Worm (Caenorhabditis elegans) whole organism, late embryonic: Measurements from ENCODE around the gene kat-1.
"Not testable (repeated sequence)": the region's sequence is repeated elsewhere in the genome, so short reads cannot be mapped to it uniquely, and the experiment has no call there.

Experiments
- K02D7.2 ChIP-seq: sonication (generic microtip); optimal IDR thresholded peaks from 2 replicates; lab custom pipeline; 2017; ENCODE audit warnings: mild to moderate bottlenecking, missing genetic modification characterization, missing compliant biosample characterization
- K09A11.1 ChIP-seq: sonication (generic microtip); optimal IDR thresholded peaks from 2 replicates; lab custom pipeline; 2017; ENCODE audit warnings: antibody characterized with exemption, mild to moderate bottlenecking, missing genetic modification characterization, missing compliant biosample characterization; ENCODE audit not compliant: insufficient read depth
- T23F11.4 ChIP-seq: fragments of 200-800 bp; sonication (Bioruptor generic); optimal IDR thresholded peaks from 2 replicates; lab custom pipeline; 2018; ENCODE audit warnings: mild to moderate bottlenecking, missing genetic modification characterization, missing compliant biosample characterization
- ceh-22 ChIP-seq: sonication (generic microtip); optimal IDR thresholded peaks from 2 replicates; lab custom pipeline; 2017; ENCODE audit warnings: missing biosample characterization, missing genetic modification characterization
- ceh-24 ChIP-seq: sonication (generic microtip); optimal IDR thresholded peaks from 2 replicates; lab custom pipeline; 2016; ENCODE audit warnings: mild to moderate bottlenecking, missing genetic modification characterization, missing compliant biosample characterization
- ceh-30 ChIP-seq: fragments of 150-350 bp; optimal IDR thresholded peaks from 2 replicates; lab custom pipeline; 2014; ENCODE audit warnings: missing biosample characterization, missing genetic modification characterization
- ceh-31 ChIP-seq: sonication (generic microtip); optimal IDR thresholded peaks from 2 replicates; lab custom pipeline; 2016; ENCODE audit warnings: missing genetic modification characterization, missing compliant biosample characterization
- ceh-34 ChIP-seq: sonication (generic microtip); optimal IDR thresholded peaks from 2 replicates; lab custom pipeline; 2016; ENCODE audit warnings: mild to moderate bottlenecking, missing genetic modification characterization, missing compliant biosample characterization
- ceh-45 ChIP-seq: fragments of 200-800 bp; sonication (Bioruptor generic); IDR thresholded peaks from 2 replicates; pipeline ENCODE4 v1.3.6; 2022; ENCODE audit warnings: missing genetic modification reagents, missing genetic modification characterization, missing compliant biosample characterization
- ceh-6 ChIP-seq: fragments of 200-800 bp; sonication (Bioruptor generic); optimal IDR thresholded peaks from 2 replicates; lab custom pipeline; 2018; ENCODE audit warnings: mild to moderate bottlenecking, missing genetic modification characterization, missing compliant biosample characterization
- dmd-4 ChIP-seq: sonication (generic microtip); optimal IDR thresholded peaks from 2 replicates; lab custom pipeline; 2016; ENCODE audit warnings: borderline replicate concordance, missing genetic modification characterization, missing compliant biosample characterization
- elt-2 ChIP-seq: sonication (generic microtip); optimal IDR thresholded peaks from 2 replicates; lab custom pipeline; 2016; ENCODE audit warnings: missing genetic modification reagents, missing genetic modification characterization, missing compliant biosample characterization
- ets-4 ChIP-seq: sonication (generic microtip); optimal IDR thresholded peaks from 2 replicates; lab custom pipeline; 2016; ENCODE audit warnings: missing genetic modification characterization, missing compliant biosample characterization
- fkh-10 ChIP-seq: fragments of 150-350 bp; optimal IDR thresholded peaks from 2 replicates; lab custom pipeline; 2014; ENCODE audit warnings: missing biosample characterization, missing genetic modification reagents, missing genetic modification characterization
- hlh-30 ChIP-seq: sonication (generic microtip); optimal IDR thresholded peaks from 2 replicates; lab custom pipeline; 2017; ENCODE audit warnings: antibody characterized with exemption, missing genetic modification characterization, missing compliant biosample characterization; ENCODE audit not compliant: insufficient read depth
- hlh-6 ChIP-seq: sonication (generic microtip); optimal IDR thresholded peaks from 2 replicates; lab custom pipeline; 2016; ENCODE audit warnings: missing genotype, missing genetic modification characterization, missing compliant biosample characterization
- hlh-8 ChIP-seq: sonication (generic microtip); optimal IDR thresholded peaks from 2 replicates; lab custom pipeline; 2016; ENCODE audit warnings: missing genotype, missing genetic modification characterization, missing compliant biosample characterization
- lim-6 ChIP-seq: sonication (generic microtip); optimal IDR thresholded peaks from 2 replicates; lab custom pipeline; 2016; ENCODE audit warnings: missing genetic modification characterization, missing compliant biosample characterization
- lin-11 ChIP-seq: fragments of 200-800 bp; sonication (Bioruptor generic); optimal IDR thresholded peaks from 2 replicates; lab custom pipeline; 2018; ENCODE audit warnings: mild to moderate bottlenecking, missing genetic modification characterization, missing compliant biosample characterization
- madf-2 ChIP-seq: sonication (generic microtip); optimal IDR thresholded peaks from 2 replicates; lab custom pipeline; 2017; ENCODE audit warnings: missing genetic modification characterization, missing compliant biosample characterization
- nhr-11 ChIP-seq: fragments of 150-350 bp; optimal IDR thresholded peaks from 2 replicates; lab custom pipeline; 2014; ENCODE audit warnings: missing biosample characterization, missing genetic modification characterization
- nhr-232 ChIP-seq: sonication (generic microtip); optimal IDR thresholded peaks from 2 replicates; lab custom pipeline; 2016; ENCODE audit warnings: missing genetic modification characterization, missing compliant biosample characterization
- npax-4 ChIP-seq: sonication (generic microtip); optimal IDR thresholded peaks from 2 replicates; lab custom pipeline; 2016; ENCODE audit warnings: missing genetic modification characterization, missing compliant biosample characterization
- pax-1 ChIP-seq: fragments of 150-350 bp; optimal IDR thresholded peaks from 2 replicates; lab custom pipeline; 2014; ENCODE audit warnings: missing biosample characterization, missing genetic modification characterization
- pha-2 ChIP-seq: sonication (generic microtip); optimal IDR thresholded peaks from 2 replicates; lab custom pipeline; 2017; ENCODE audit warnings: mild to moderate bottlenecking, missing genetic modification characterization, missing compliant biosample characterization
- pha-4 ChIP-seq: fragments of 150-350 bp; optimal IDR thresholded peaks from 2 replicates; lab custom pipeline; 2018; ENCODE audit warnings: missing biosample characterization, missing genetic modification reagents, missing genetic modification characterization
- pros-1 ChIP-seq: fragments of 150-350 bp; optimal IDR thresholded peaks from 2 replicates; lab custom pipeline; 2014; ENCODE audit warnings: missing biosample characterization, missing genetic modification reagents, missing genetic modification characterization
- ref-2 ChIP-seq: sonication (generic microtip); optimal IDR thresholded peaks from 2 replicates; lab custom pipeline; 2016; ENCODE audit warnings: missing genetic modification characterization, missing compliant biosample characterization
- tbx-2 ChIP-seq: sonication (generic microtip); optimal IDR thresholded peaks from 2 replicates; lab custom pipeline; 2016; ENCODE audit warnings: missing genetic modification characterization, missing compliant biosample characterization
- ttx-3 ChIP-seq: sonication (generic microtip); optimal IDR thresholded peaks from 2 replicates; lab custom pipeline; 2016; ENCODE audit warnings: missing genetic modification reagents, missing genetic modification characterization, missing compliant biosample characterization
- unc-42 ChIP-seq: sonication (generic microtip); optimal IDR thresholded peaks from 2 replicates; lab custom pipeline; 2016; ENCODE audit warnings: missing genotype, missing genetic modification characterization, missing compliant biosample characterization
- zip-5 ChIP-seq: sonication (generic microtip); optimal IDR thresholded peaks from 2 replicates; lab custom pipeline; 2016; ENCODE audit warnings: missing genetic modification characterization, missing compliant biosample characterization

The kat-1 gene

DNA sequence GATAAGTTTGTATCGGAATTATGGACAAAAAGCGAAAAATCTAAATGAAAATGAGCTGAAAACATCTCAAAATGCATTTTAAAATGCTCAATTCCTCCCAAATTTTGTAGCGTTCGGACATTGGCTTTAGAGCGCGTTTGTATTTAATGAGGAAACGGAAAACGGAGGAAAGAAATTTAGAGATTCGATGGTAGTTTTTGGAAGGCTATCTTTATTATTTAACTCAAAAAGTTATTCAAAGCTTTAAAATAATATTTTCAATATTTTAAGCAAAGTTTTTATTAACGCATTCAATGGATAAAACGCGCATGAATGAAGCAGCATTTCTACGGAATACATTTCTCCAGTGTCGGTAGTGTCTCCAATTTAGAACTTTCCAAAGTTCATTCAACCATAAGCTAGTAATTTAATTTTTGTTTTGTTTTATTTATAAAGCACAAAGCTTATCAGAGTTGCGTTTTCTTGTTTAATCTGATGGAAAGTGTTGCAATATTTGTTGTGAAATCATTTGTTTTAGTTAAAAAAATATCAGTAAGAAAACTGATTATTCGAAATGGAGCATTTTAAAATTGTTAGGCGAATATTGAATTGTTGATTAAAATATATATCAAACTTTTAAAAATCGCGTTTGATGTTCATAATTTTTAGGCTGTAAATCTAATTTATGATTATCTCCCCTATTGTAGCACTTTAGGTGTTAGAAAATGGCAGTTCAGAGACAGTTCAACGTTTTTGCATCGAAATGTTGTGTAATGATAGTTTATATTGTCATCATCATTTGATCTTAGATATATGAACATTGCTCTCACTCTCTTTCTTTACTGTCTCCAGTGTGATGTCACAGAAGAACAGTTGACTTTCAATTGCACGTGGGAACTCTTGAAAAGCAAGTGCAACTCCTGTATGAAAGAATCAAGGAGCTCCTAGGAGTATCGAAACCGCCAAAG lies 751 bp upstream of the kat-1 start (continued):
- TF ChIP-seq pros-1 (tag; lab: Kevin White, UChicago) (no peak), ceh-30 (tag; lab: Kevin White, UChicago) (no peak), ceh-22 (tag; lab: Kevin White, UChicago) (no peak), pha-2 (tag; lab: Kevin White, UChicago) (no peak), pha-4 (tag; lab: Kevin White, UChicago) (no peak), K09A11.1 (tag; lab: Kevin White, UChicago) (no peak), tbx-2 (tag; lab: Kevin White, UChicago) (peak; percentile 76), ttx-3 (tag; lab: Kevin White, UChicago) (no peak), hlh-30 (no peak), unc-42 (tag; lab: Kevin White, UChicago) (peak; percentile 93), zip-5 (peak; percentile 89), npax-4 (tag; lab: Kevin White, UChicago) (no peak), ceh-6 (GFP tag; lab: Kevin White, UChicago) (no peak), ceh-45 (no peak), ref-2 (tag; lab: Kevin White, UChicago) (peak; percentile 68), lin-11 (tag; lab: Kevin White, UChicago) (no peak), madf-2 (tag; lab: Kevin White, UChicago) (no peak), ceh-34 (tag; lab: Kevin White, UChicago) (no peak), elt-2 (tag; lab: Kevin White, UChicago) (peak; percentile 82), ceh-24 (tag; lab: Kevin White, UChicago) (no peak), ets-4 (tag; lab: Kevin White, UChicago) (peak; percentile 84), pax-1 (tag; lab: Kevin White, UChicago) (no peak), nhr-11 (tag; lab: Kevin White, UChicago) (no peak), fkh-10 (GFP tag; lab: Kevin White, UChicago) (no peak), dmd-4 (tag; lab: Kevin White, UChicago) (no peak), T23F11.4 (no peak)

DNA sequence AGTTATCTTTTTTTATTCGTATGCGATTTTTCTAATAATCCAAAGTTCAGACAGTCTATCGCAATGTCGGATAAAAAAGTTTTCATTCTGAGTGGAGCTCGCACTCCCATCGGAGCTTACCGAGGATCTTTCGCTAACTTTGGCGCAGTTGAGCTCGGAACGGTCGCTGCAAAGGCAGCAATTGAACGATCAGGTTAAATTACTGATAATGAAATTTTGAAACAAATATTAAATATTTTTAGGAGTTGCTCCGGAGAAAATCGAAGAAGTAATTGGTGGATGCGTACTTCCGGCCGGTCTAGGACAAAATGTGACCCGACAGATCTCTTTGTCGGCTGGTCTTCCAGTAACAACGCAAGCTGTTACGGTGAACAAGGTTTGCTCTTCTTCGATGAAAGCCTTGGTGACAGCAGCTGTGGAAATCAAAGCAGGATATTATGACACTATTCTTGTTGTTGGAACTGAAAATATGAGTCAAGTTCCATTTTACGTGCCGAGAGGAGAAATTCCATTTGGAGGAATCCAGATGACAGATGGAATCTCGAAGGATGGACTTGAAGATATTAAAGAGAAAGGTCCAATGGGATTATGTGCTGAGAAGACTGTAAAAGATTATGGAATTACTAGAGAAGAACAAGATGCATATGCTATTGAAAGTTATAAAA lies 2.1 kb downstream of the kat-1 start, which contains the start of gene T02G5.7:
Gene T02G5.7, plus strand, starts transcription at position 51 of the 665 bp plus-strand sequence.
- TF ChIP-seq zip-5: no peak

ce11 chrII:7084021-7084420 lies 10.4 kb downstream of the kat-1 start, which contains the start of the genes T02G5.14 and T02G5.15:
Gene T02G5.14 (plus strand): TSS chrII:7084321.
Gene T02G5.15 (plus strand): TSS chrII:7084321.
- TF ChIP-seq ttx-3, nhr-232, elt-2 (tag; lab: Kevin White, UChicago): not testable (repeated sequence)

- TF ChIP-seq K02D7.2 (tag; lab: Kevin White, UChicago) (no peak), hlh-8 (tag; lab: Kevin White, UChicago) (no peak), ceh-31 (tag; lab: Kevin White, UChicago) (no peak), lim-6 (tag; lab: Kevin White, UChicago) (no peak), hlh-30 (no peak), unc-42 (tag; lab: Kevin White, UChicago) (peak; percentile 39), nhr-11 (tag; lab: Kevin White, UChicago) (no peak), ceh-45 (no peak), hlh-6 (tag; lab: Kevin White, UChicago) (no peak)
These were observed 16.5 kb downstream of the kat-1 start for ce11 chrII:7090085-7090484.
